Fruit fly (Drosophila melanogaster): Measurements from ENCODE around the gene CG3176.
A peak's percentile ranks its signal among the peaks of the same experiment; 100 is the strongest.

DNA sequence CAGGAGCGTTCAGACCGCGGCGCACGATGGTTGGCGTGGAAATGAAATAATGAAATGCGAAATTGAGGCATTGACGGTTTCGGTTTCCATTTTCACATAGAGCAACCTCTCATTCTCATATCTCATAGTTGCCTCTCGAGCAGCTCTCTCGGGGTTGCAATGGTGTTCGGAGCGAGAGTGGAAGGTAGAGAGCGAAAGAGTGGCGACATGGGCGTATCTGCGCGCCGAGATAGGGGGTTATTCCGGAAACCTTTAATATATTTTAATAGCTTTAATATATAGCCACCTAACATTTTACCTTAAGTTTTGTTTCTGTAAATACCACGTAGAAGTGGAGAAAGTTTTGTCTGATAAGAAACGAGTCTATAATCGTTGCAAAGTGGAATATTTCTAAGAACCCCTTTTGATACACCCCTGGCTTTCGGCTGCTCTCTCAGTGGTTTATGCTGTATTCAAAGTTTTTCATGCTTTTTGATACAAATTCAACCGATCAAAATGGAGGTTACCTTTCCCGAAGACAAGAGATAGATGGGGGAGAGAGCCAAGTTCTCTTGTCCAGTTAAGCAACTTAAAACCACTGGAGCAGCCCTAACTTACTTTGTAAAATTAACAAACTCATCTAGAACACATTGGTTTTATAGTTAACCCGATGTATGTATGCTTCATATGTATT lies 41.7 kb downstream of the CG3176 start, which contains the start of gene elav:
- TF ChIP-seq CG4424 (GFP tag; optimal IDR thresholded peaks at IDR 0.05): peak; percentile 99
- TF ChIP-seq rib (GFP tag; IDR thresholded peaks at IDR 0.05): peak; percentile 97
- peak; percentile 95 for TF ChIP-seq Nf-YA (GFP tag; IDR thresholded peaks at IDR 0.05)
- peak; percentile 98 for TF ChIP-seq CG32772 (GFP tag; IDR thresholded peaks at IDR 0.05)
- peak; percentile 99 for TF ChIP-seq CG15269 (tag; optimal IDR thresholded peaks at IDR 0.05)

Data from whole organism, embryonic.